Fruit fly (Drosophila melanogaster): Measurements from ENCODE around the gene Jon25Biii.

DNA sequence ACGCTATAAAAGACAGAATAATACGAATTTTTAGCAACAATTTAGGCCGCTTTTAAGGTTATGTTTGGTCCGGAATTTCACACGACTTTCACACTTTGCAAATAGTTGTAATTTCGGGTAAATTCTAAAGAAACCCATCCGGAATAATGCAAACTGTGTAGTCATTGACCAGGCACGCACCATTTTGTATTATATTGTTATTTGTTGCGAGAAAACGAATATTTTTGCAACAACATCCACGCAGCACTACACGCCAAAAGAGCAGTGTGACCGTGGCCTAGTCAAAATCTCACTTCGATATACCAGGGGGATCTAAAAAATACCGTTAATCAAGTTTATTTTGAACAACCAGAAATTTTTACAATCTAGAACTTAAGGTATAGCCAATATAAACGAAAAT lies 16.9 kb upstream of the Jon25Biii start, which contains the start of gene eIF3i:
- TF ChIP-seq Sox14 (GFP tag; optimal IDR thresholded peaks at IDR 0.05) (no peak), topi (GFP tag; optimal IDR thresholded peaks at IDR 0.05) (no peak), CG6163 (GFP tag; IDR thresholded peaks at IDR 0.05) (no peak)

Measured in whole organism, prepupa.